Worm (Caenorhabditis elegans) whole organism, L4 larva: ENCODE measurements around the gene clec-213.

Experiments
- F10B5.3 ChIP-seq: sonication (generic microtip); optimal IDR thresholded peaks from 2 replicates; lab custom pipeline; 2016; ENCODE audit warnings: mild to moderate bottlenecking, missing genetic modification characterization, missing compliant biosample characterization
- F26F4.8 ChIP-seq: fragments of 200-800 bp; sonication (Bioruptor generic); conservative IDR thresholded peaks from 2 replicates; pipeline ENCODE4 v1.3.6; 2022; ENCODE audit warnings: missing genetic modification characterization, missing compliant biosample characterization
- F49E8.2 ChIP-seq: sonication (generic microtip); optimal IDR thresholded peaks from 2 replicates; lab custom pipeline; 2016; ENCODE audit warnings: missing compliant biosample characterization, mild to moderate bottlenecking, missing genetic modification characterization, borderline replicate concordance
- Y105C5A.15 ChIP-seq: fragments of 200-800 bp; sonication (Bioruptor generic); IDR thresholded peaks from 2 replicates; pipeline ENCODE4 v1.3.6; 2022; ENCODE audit warnings: missing genetic modification characterization, missing compliant biosample characterization
- Y48G9A.11 ChIP-seq: fragments of 200-800 bp; sonication (Bioruptor generic); IDR thresholded peaks from 2 replicates; pipeline ENCODE4 v1.3.6; 2022; ENCODE audit warnings: missing genetic modification reagents, missing genetic modification characterization, missing compliant biosample characterization
- aha-1 ChIP-seq: fragments of 150-350 bp; peaks from one replicate; lab custom pipeline; 2014; ENCODE audit warnings: missing biosample characterization, missing genetic modification characterization
- aly-2 ChIP-seq: sonication (generic microtip); optimal IDR thresholded peaks from 2 replicates; lab custom pipeline; 2018; ENCODE audit warnings: missing biosample characterization, missing genetic modification characterization
- ama-1 ChIP-seq: fragments of 150-350 bp; optimal IDR thresholded peaks from 2 replicates; lab custom pipeline; 2014; ENCODE audit warnings: inconsistent platforms, mixed read lengths
- attf-4 ChIP-seq: sonication (generic microtip); optimal IDR thresholded peaks from 3 replicates; lab custom pipeline; 2017; ENCODE audit warnings: missing biosample characterization, missing genetic modification characterization
- ceh-20 ChIP-seq: fragments of 200-800 bp; sonication (Bioruptor generic); IDR thresholded peaks from 2 replicates; pipeline ENCODE4 v1.3.6; 2022; ENCODE audit warnings: missing genetic modification reagents, missing genetic modification characterization, missing compliant biosample characterization
- cey-2 ChIP-seq: sonication (generic microtip); optimal IDR thresholded peaks from 3 replicates; lab custom pipeline; 2017; ENCODE audit warnings: missing genetic modification characterization, mild to moderate bottlenecking, missing compliant biosample characterization, antibody characterized with exemption, borderline replicate concordance; ENCODE audit not compliant: insufficient read depth
- ctbp-1 ChIP-seq: fragments of 200-800 bp; sonication (Bioruptor generic); IDR thresholded peaks from 2 replicates; pipeline ENCODE4 v1.3.6; 2022; ENCODE audit warnings: missing genetic modification reagents, missing genetic modification characterization, missing compliant biosample characterization
- daf-12 ChIP-seq: fragments of 150-350 bp; optimal IDR thresholded peaks from 2 replicates; lab custom pipeline; 2014; ENCODE audit warnings: missing biosample characterization, missing genetic modification reagents, missing genetic modification characterization
- daf-19 ChIP-seq: fragments of 200-800 bp; sonication (Bioruptor generic); conservative IDR thresholded peaks from 2 replicates; pipeline ENCODE4 v1.3.6; 2022; ENCODE audit warnings: missing genetic modification characterization, missing compliant biosample characterization
- daf-8 ChIP-seq: fragments of 200-800 bp; sonication (Bioruptor generic); IDR thresholded peaks from 2 replicates; pipeline ENCODE4 v1.3.6; 2022; ENCODE audit warnings: missing genetic modification characterization, missing compliant biosample characterization
- dmd-6 ChIP-seq: fragments of 200-800 bp; sonication (Bioruptor generic); IDR thresholded peaks from 2 replicates; pipeline ENCODE4 v1.3.6; 2022; ENCODE audit warnings: missing genetic modification reagents, missing genetic modification characterization, missing compliant biosample characterization
- dmd-9 ChIP-seq: fragments of 200-800 bp; sonication (Bioruptor generic); IDR thresholded peaks from 2 replicates; pipeline ENCODE4 v1.3.6; 2022; ENCODE audit warnings: missing genetic modification reagents, missing genetic modification characterization, missing compliant biosample characterization
- dpl-1 ChIP-seq: fragments of 150-350 bp; optimal IDR thresholded peaks from 2 replicates; lab custom pipeline; 2014; ENCODE audit warnings: missing biosample characterization, missing genetic modification reagents, missing genetic modification characterization
- dve-1 ChIP-seq: sonication (generic microtip); optimal IDR thresholded peaks from 2 replicates; lab custom pipeline; 2017; ENCODE audit warnings: antibody characterized with exemption, mild to moderate bottlenecking, missing genetic modification characterization, missing compliant biosample characterization; ENCODE audit not compliant: insufficient read depth
- fkh-10 ChIP-seq: fragments of 150-350 bp; optimal IDR thresholded peaks from 2 replicates; lab custom pipeline; 2014; ENCODE audit warnings: missing biosample characterization, missing genetic modification reagents, missing genetic modification characterization
- hif-1 ChIP-seq, 2 experiments: sonication (generic microtip); optimal IDR thresholded peaks; 2 replicates each; lab custom pipeline; 2016 to 2017; ENCODE audit warnings: missing compliant biosample characterization in 2 of 2, missing genetic modification characterization in 2 of 2, missing genetic modification reagents in 2 of 2, missing genotype in 2 of 2, mild to moderate bottlenecking in 1 of 2
- jun-1 ChIP-seq: fragments of 150-350 bp; optimal IDR thresholded peaks from 2 replicates; lab custom pipeline; 2014; ENCODE audit warnings: missing biosample characterization, missing genetic modification reagents, missing genetic modification characterization
- lim-7 ChIP-seq: fragments of 200-800 bp; sonication (Bioruptor generic); IDR thresholded peaks from 2 replicates; pipeline ENCODE4 v1.3.6; 2022; ENCODE audit warnings: missing genetic modification characterization, missing compliant biosample characterization
- lin-1 ChIP-seq: fragments of 200-800 bp; sonication (Bioruptor generic); IDR thresholded peaks from 2 replicates; pipeline ENCODE4 v1.3.6; 2022; ENCODE audit warnings: missing genetic modification reagents, missing genetic modification characterization, missing compliant biosample characterization
- lin-13 ChIP-seq: fragments of 150-350 bp; optimal IDR thresholded peaks from 2 replicates; lab custom pipeline; 2014; ENCODE audit warnings: missing biosample characterization, missing genetic modification reagents, missing genetic modification characterization
- lin-39 ChIP-seq: fragments of 150-350 bp; optimal IDR thresholded peaks from 2 replicates; lab custom pipeline; 2014; ENCODE audit warnings: missing biosample characterization, missing genetic modification reagents, missing genetic modification characterization
- lir-3 ChIP-seq: sonication (generic microtip); optimal IDR thresholded peaks from 2 replicates; lab custom pipeline; 2016; ENCODE audit warnings: mild to moderate bottlenecking, missing genetic modification characterization, missing compliant biosample characterization
- lsy-2 ChIP-seq, 2 experiments: fragments of 150-350 bp in 1 of 2; sonication (generic microtip) in 1 of 2; optimal IDR thresholded peaks; 2 replicates each; lab custom pipeline; 2014 to 2017; ENCODE audit warnings: missing biosample characterization in 2 of 2, missing genetic modification characterization in 2 of 2
- mep-1 ChIP-seq: fragments of 150-350 bp; sonication (generic microtip); optimal IDR thresholded peaks from 3 replicates; lab custom pipeline; 2014; ENCODE audit warnings: missing biosample characterization, missing genetic modification characterization
- mxl-3 ChIP-seq: fragments of 200-800 bp; sonication (Bioruptor generic); optimal IDR thresholded peaks from 2 replicates; lab custom pipeline; 2018; ENCODE audit warnings: mild to moderate bottlenecking, missing genetic modification characterization, missing compliant biosample characterization
- nhr-11 ChIP-seq: fragments of 150-350 bp; optimal IDR thresholded peaks from 2 replicates; lab custom pipeline; 2014; ENCODE audit warnings: missing biosample characterization, missing genetic modification characterization
- nhr-237 ChIP-seq: sonication (generic microtip); optimal IDR thresholded peaks from 2 replicates; lab custom pipeline; 2017; ENCODE audit warnings: missing biosample characterization, missing genetic modification characterization
- nhr-48 ChIP-seq: sonication (generic microtip); optimal IDR thresholded peaks from 2 replicates; lab custom pipeline; 2016; ENCODE audit warnings: mild to moderate bottlenecking, missing genetic modification characterization, missing compliant biosample characterization
- nhr-6 ChIP-seq: fragments of 150-350 bp; optimal IDR thresholded peaks from 2 replicates; lab custom pipeline; 2014; ENCODE audit warnings: missing biosample characterization, missing genetic modification characterization
- nhr-77 ChIP-seq: fragments of 150-350 bp; optimal IDR thresholded peaks from 2 replicates; lab custom pipeline; 2014; ENCODE audit warnings: missing biosample characterization, missing genetic modification characterization
- saeg-2 ChIP-seq: fragments of 200-800 bp; sonication (Bioruptor generic); IDR thresholded peaks from 2 replicates; pipeline ENCODE4 v1.3.6; 2022; ENCODE audit warnings: missing genetic modification reagents, missing genetic modification characterization, missing compliant biosample characterization
- skn-1 ChIP-seq: fragments of 150-350 bp; optimal IDR thresholded peaks from 2 replicates; lab custom pipeline; 2014; ENCODE audit warnings: missing biosample characterization, missing genetic modification characterization
- snpc-1.2 ChIP-seq: fragments of 200-800 bp; sonication (Bioruptor generic); IDR thresholded peaks from 2 replicates; pipeline ENCODE4 v1.3.6; 2022; ENCODE audit warnings: missing genetic modification reagents, missing genetic modification characterization, missing compliant biosample characterization
- spr-1 ChIP-seq: sonication (generic microtip); optimal IDR thresholded peaks from 2 replicates; lab custom pipeline; 2016; ENCODE audit warnings: mild to moderate bottlenecking, missing genetic modification characterization, missing compliant biosample characterization
- zfp-2 ChIP-seq: sonication (generic microtip); optimal IDR thresholded peaks from 2 replicates; lab custom pipeline; 2016; ENCODE audit warnings: mild to moderate bottlenecking, missing genetic modification characterization, missing compliant biosample characterization
- zip-11 ChIP-seq: fragments of 200-800 bp; sonication (Bioruptor generic); IDR thresholded peaks from 2 replicates; pipeline ENCODE4 v1.3.6; 2022; ENCODE audit warnings: missing genetic modification characterization, missing compliant biosample characterization

Gene clec-213

DNA sequence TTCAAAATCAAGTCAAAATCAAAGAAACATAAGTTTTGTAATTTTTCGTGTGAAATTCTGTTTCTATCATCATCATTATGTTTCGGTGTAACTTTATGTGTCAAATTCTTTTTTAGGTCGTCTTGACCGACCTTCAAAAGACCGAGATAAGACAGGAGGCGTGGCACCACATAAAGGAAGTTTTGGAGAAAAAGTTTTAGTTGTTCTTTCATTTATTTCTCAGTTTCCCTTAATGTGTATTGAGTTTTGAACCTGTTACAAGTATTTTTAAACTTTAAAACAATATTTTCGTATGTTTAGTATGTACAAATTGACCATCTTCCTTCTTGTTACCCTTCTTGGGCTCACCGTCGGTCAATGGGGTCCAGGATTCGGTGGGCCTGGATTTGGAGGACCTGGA lies 19.7 kb downstream of the clec-213 start, which contains the start of gene grsp-4:
TSS of gene grsp-4 (plus strand) at position 301 of the 400 bp plus-strand sequence.
- peak; percentile 6 for TF ChIP-seq aha-1 (tag; lab: Kevin White, UChicago)
- TF ChIP-seq lin-1, result no peak
- no peak for TF ChIP-seq nhr-237 (tag; lab: Kevin White, UChicago)

- no peak for TF ChIP-seq zip-11
- TF ChIP-seq Y105C5A.15 (GFP tag; lab: Robert Waterston, UW), result no peak
- TF ChIP-seq dpl-1 (GFP tag; lab: Kevin White, UChicago), result no peak
- TF ChIP-seq jun-1, result no peak
- no peak for TF ChIP-seq ctbp-1 (GFP tag; lab: Robert Waterston, UW)
- TF ChIP-seq cey-2, result no peak
- TF ChIP-seq zfp-2 (tag; lab: Kevin White, UChicago), result no peak
- TF ChIP-seq mxl-3 (GFP tag; lab: Kevin White, UChicago), result no peak
- no peak for TF ChIP-seq nhr-6 (tag; lab: Kevin White, UChicago)
- no peak for TF ChIP-seq daf-12 (tag; lab: Kevin White, UChicago)
- no peak for TF ChIP-seq hif-1 (tag; optimal IDR thresholded peaks at IDR 0.05; lab: Kevin White, UChicago)
- no peak for TF ChIP-seq nhr-77 (tag; lab: Kevin White, UChicago)
- no peak for TF ChIP-seq daf-8
- no peak for TF ChIP-seq snpc-1.2 (GFP tag; lab: Robert Waterston, UW)
- TF ChIP-seq lsy-2 (tag; optimal IDR thresholded peaks at IDR 0.05; lab: Kevin White, UChicago), result no peak
These were observed 21.6 kb downstream of the clec-213 start, which contains the start of gene F07C4.6 for ce11 chrV:7626550-7626949. Gene F07C4.6, plus strand, starts transcription at chrV:7626850.

ce11 chrV:7629504-7629903 lies 24.5 kb downstream of the clec-213 start, which contains the start of gene srd-30:
Gene srd-30, plus strand, starts transcription at chrV:7629804.
- TF ChIP-seq Y105C5A.15 (GFP tag; lab: Robert Waterston, UW) (no peak), lir-3 (tag; lab: Kevin White, UChicago) (no peak), nhr-11 (tag; lab: Kevin White, UChicago) (no peak)

DNA sequence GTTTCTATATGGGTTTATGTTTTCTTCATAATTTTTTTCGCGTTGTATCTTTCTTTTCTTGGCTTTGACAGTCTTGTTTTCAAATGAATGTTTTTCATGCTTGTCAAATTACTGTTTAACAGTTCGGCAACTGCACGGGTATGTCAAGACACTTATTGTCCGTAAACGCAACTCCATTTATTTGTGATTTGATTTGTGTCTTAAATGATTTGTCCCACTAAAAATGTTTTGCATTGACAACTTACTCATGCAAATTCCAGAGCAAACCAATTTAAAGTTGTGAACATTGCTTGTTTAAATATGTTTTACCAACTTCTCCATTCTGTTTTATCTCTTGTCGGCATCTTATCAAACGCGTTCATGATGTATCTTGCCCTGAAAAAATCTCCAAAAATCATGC lies 26.8 kb downstream of the clec-213 start, which contains the start of gene srd-25:
TSS of gene srd-25 (plus strand) at position 301 of the 400 bp plus-strand sequence.
- no peak for TF ChIP-seq lin-39
- no peak for TF ChIP-seq dve-1
- TF ChIP-seq aha-1 (tag; lab: Kevin White, UChicago), result peak; percentile 6
- TF ChIP-seq, all 104 proteins: peak for 1

ce11 chrV:7634657-7635056 lies 29.7 kb downstream of the clec-213 start, which contains the start of gene srd-31:
Gene srd-31, minus strand, starts transcription at chrV:7634757.
- TF ChIP-seq nhr-48 (tag; lab: Kevin White, UChicago), result no peak
- TF ChIP-seq lir-3 (tag; lab: Kevin White, UChicago), result no peak
- no peak for TF ChIP-seq saeg-2 (GFP tag; lab: Robert Waterston, UW)
- no peak for TF ChIP-seq daf-19
- no peak for TF ChIP-seq hif-1 (tag; optimal IDR thresholded peaks at IDR 0.05; lab: Kevin White, UChicago)
- no peak for TF ChIP-seq zip-11
- TF ChIP-seq F26F4.8 (GFP tag; lab: Robert Waterston, UW), result no peak

DNA sequence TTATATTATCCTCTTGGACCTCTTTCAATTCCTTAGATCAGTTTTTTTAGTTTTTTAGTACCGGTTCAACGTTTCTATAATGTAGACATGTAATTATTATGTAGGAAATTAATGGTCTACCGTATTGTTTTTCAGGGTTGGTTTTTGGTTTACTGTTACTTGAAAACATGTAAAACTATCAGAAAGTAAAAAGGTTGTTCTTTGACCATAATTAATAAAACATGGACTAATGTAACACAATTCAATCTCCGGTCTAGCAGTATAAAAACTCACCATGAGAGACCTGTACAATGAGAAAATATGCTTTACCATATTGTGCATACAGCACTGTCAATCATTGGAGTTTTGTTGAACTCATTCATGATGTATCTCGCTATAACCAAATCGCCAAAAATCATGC lies 30.5 kb downstream of the clec-213 start, which contains the start of gene srd-29:
TSS of gene srd-29 (plus strand) at position 301 of the 400 bp plus-strand sequence.
- TF ChIP-seq aly-2 (no peak), aha-1 (tag; lab: Kevin White, UChicago) (peak; percentile 45)

- TF ChIP-seq skn-1, result no peak
- TF ChIP-seq cey-2, result no peak
- TF ChIP-seq daf-12 (tag; lab: Kevin White, UChicago), result no peak
- no peak for TF ChIP-seq dmd-6 (GFP tag; lab: Robert Waterston, UW)
- TF ChIP-seq F49E8.2 (tag; lab: Kevin White, UChicago), result no peak
- no peak for TF ChIP-seq dmd-9 (GFP tag; lab: Robert Waterston, UW)
- TF ChIP-seq ama-1, result no peak
- no peak for TF ChIP-seq mep-1 (tag; lab: Kevin White, UChicago)
- TF ChIP-seq F10B5.3, result no peak
- no peak for TF ChIP-seq fkh-10 (GFP tag; lab: Kevin White, UChicago)
- no peak for TF ChIP-seq lin-13 (GFP tag; lab: Kevin White, UChicago)
- TF ChIP-seq ceh-20, result no peak
- no peak for TF ChIP-seq Y48G9A.11 (GFP tag; lab: Robert Waterston, UW)
- TF ChIP-seq spr-1 (tag; lab: Kevin White, UChicago), result no peak
- TF ChIP-seq lir-3 (tag; lab: Kevin White, UChicago), result no peak
- TF ChIP-seq lim-7, result no peak
- no peak for TF ChIP-seq attf-4
These were observed 32.8 kb downstream of the clec-213 start, which contains the start of gene clec-45 for ce11 chrV:7637801-7638200. Gene clec-45, plus strand, starts transcription at chrV:7638101.
